Fruit fly (Drosophila melanogaster) whole organism, embryonic: ENCODE measurements around the gene SecS.

Source experiments
- BtbVII ChIP-seq: fragments of 200-800 bp; sonication (Bioruptor generic); optimal IDR thresholded peaks from 3 replicates; lab custom pipeline; 2017; ENCODE audit warnings: missing biosample characterization, mild to moderate bottlenecking, missing genetic modification characterization
- CG11456 ChIP-seq: fragments of 200-800 bp; sonication (Bioruptor generic); IDR thresholded peaks from 3 replicates; pipeline ENCODE4 v1.3.6; 2022; ENCODE audit warnings: missing biosample characterization, missing genetic modification characterization
- CG12155 ChIP-seq: fragments of 200-800 bp; sonication (Bioruptor generic); optimal IDR thresholded peaks from 3 replicates; lab custom pipeline; 2016; ENCODE audit warnings: missing biosample characterization, missing genetic modification characterization
- CG12299 ChIP-seq: fragments of 200-800 bp; sonication (Bioruptor generic); optimal IDR thresholded peaks from 2 replicates; lab custom pipeline; 2018; ENCODE audit warnings: missing biosample characterization, mild to moderate bottlenecking, missing genetic modification characterization
- CG13296 ChIP-seq: fragments of 200-800 bp; sonication (Bioruptor generic); optimal IDR thresholded peaks from 3 replicates; lab custom pipeline; 2018; ENCODE audit warnings: missing biosample characterization, mild to moderate bottlenecking, missing genetic modification characterization
- CG15073 ChIP-seq: fragments of 200-800 bp; sonication (Bioruptor generic); optimal IDR thresholded peaks from 2 replicates; lab custom pipeline; 2016; ENCODE audit warnings: missing biosample characterization, missing genetic modification characterization
- CG15479 ChIP-seq: fragments of 200-800 bp; sonication (Bioruptor generic); optimal IDR thresholded peaks from 3 replicates; lab custom pipeline; 2019; ENCODE audit warnings: missing biosample characterization, mild to moderate bottlenecking, missing genetic modification characterization, moderate library complexity
- CG18262 ChIP-seq: fragments of 200-800 bp; optimal IDR thresholded peaks from 3 replicates; lab custom pipeline; 2019; ENCODE audit warnings: missing biosample characterization, mild to moderate bottlenecking, missing genetic modification characterization, moderate library complexity
- CG34376 ChIP-seq: fragments of 200-800 bp; sonication (Bioruptor generic); optimal IDR thresholded peaks from 2 replicates; lab custom pipeline; 2018; ENCODE audit warnings: missing biosample characterization, mild to moderate bottlenecking, missing genetic modification characterization
- CG5245 ChIP-seq: fragments of 200-800 bp; sonication (Bioruptor generic); optimal IDR thresholded peaks from 3 replicates; lab custom pipeline; 2016; ENCODE audit warnings: missing biosample characterization, missing genetic modification characterization
- CG8478 ChIP-seq: fragments of >200 bp; optimal IDR thresholded peaks from 2 replicates; lab custom pipeline; 2018
- CG8765 ChIP-seq: fragments of 200-800 bp; sonication (Bioruptor generic); IDR thresholded peaks from 2 replicates; pipeline ENCODE4 v1.3.6; 2022; ENCODE audit warnings: missing biosample characterization, missing genetic modification characterization
- CG9609 ChIP-seq: fragments of 200-800 bp; sonication (Bioruptor generic); optimal IDR thresholded peaks from 3 replicates; lab custom pipeline; 2016; ENCODE audit warnings: missing biosample characterization, missing genetic modification characterization
- CTCF ChIP-seq: fragments of 200-800 bp; sonication (Bioruptor generic); optimal IDR thresholded peaks from 2 replicates; lab custom pipeline; 2017; ENCODE audit warnings: missing biosample characterization, mild to moderate bottlenecking, missing genetic modification characterization, moderate library complexity
- CoRest ChIP-seq: fragments of 200-800 bp; sonication (Bioruptor generic); optimal IDR thresholded peaks from 3 replicates; lab custom pipeline; 2018; ENCODE audit warnings: missing biosample characterization, mild to moderate bottlenecking, missing genetic modification characterization, moderate library complexity
- Fer2 ChIP-seq: fragments of 200-800 bp; sonication (Bioruptor generic); optimal IDR thresholded peaks from 2 replicates; lab custom pipeline; 2018; ENCODE audit warnings: missing biosample characterization, mild to moderate bottlenecking, missing genetic modification characterization, moderate library complexity
- GATAe ChIP-seq: fragments of 200-800 bp; sonication (Bioruptor generic); conservative IDR thresholded peaks from 2 replicates; pipeline ENCODE4 v1.3.6; 2022; ENCODE audit warnings: missing biosample characterization, missing genetic modification characterization
- HHEX ChIP-seq: fragments of 200-800 bp; sonication (Bioruptor generic); optimal IDR thresholded peaks from 3 replicates; lab custom pipeline; 2017; ENCODE audit warnings: missing biosample characterization, mild to moderate bottlenecking, missing genetic modification characterization, missing genetic modification reagents
- Hey ChIP-seq: fragments of 200-800 bp; sonication (Bioruptor generic); optimal IDR thresholded peaks from 3 replicates; lab custom pipeline; 2018; ENCODE audit warnings: missing biosample characterization, mild to moderate bottlenecking, missing genetic modification characterization
- MESR4 ChIP-seq: fragments of 200-800 bp; sonication (Bioruptor generic); optimal IDR thresholded peaks from 2 replicates; lab custom pipeline; 2018; ENCODE audit warnings: missing biosample characterization, mild to moderate bottlenecking, missing genetic modification characterization, moderate library complexity
- Med ChIP-seq: fragments of 200-800 bp; sonication (Bioruptor generic); peaks from one replicate; lab custom pipeline; 2016; ENCODE audit warnings: missing biosample characterization, missing genetic modification characterization, mild to moderate bottlenecking, inconsistent platforms, moderate library complexity
- NK7.1 ChIP-seq: fragments of 200-800 bp; sonication (Bioruptor generic); optimal IDR thresholded peaks from 3 replicates; lab custom pipeline; 2016; ENCODE audit warnings: missing biosample characterization, missing genetic modification characterization
- Opbp ChIP-seq: fragments of 200-800 bp; sonication (Bioruptor generic); IDR thresholded peaks from 3 replicates; pipeline ENCODE4 v1.3.6; 2022; ENCODE audit warnings: missing biosample characterization, missing genetic modification characterization; ENCODE audit not compliant: partially characterized antibody
- Pdp1 ChIP-seq, 2 experiments: fragments of 200-800 bp; sonication (Bioruptor generic); optimal IDR thresholded peaks; 3 replicates each; lab custom pipeline; 2016; ENCODE audit warnings: missing biosample characterization in 2 of 2, missing genetic modification characterization in 2 of 2, mild to moderate bottlenecking in 1 of 2, moderate library complexity in 1 of 2
- Sin3A ChIP-seq: fragments of >200 bp; optimal IDR thresholded peaks from 2 replicates; lab custom pipeline; 2018
- abd-A ChIP-seq: fragments of 200-800 bp; sonication (Bioruptor generic); optimal IDR thresholded peaks from 3 replicates; lab custom pipeline; 2019; ENCODE audit warnings: missing biosample characterization, mild to moderate bottlenecking, missing genetic modification characterization, moderate library complexity
- ato ChIP-seq: fragments of 200-800 bp; sonication (Bioruptor generic); IDR thresholded peaks from 2 replicates; pipeline ENCODE4 v1.3.6; 2022; ENCODE audit warnings: missing biosample characterization, missing genetic modification characterization; ENCODE audit not compliant: partially characterized antibody
- bsh ChIP-seq, 2 experiments: fragments of 200-800 bp; sonication (Bioruptor generic); optimal IDR thresholded peaks; 2 replicates each; lab custom pipeline; 2017 to 2018; ENCODE audit warnings: mild to moderate bottlenecking in 2 of 2, missing biosample characterization in 2 of 2, missing genetic modification characterization in 2 of 2, moderate library complexity in 1 of 2
- cg ChIP-seq: fragments of 200-800 bp; sonication (Bioruptor generic); optimal IDR thresholded peaks from 3 replicates; lab custom pipeline; 2019; ENCODE audit warnings: missing biosample characterization, mild to moderate bottlenecking, missing genetic modification characterization, moderate library complexity
- chn ChIP-seq: fragments of 200-800 bp; sonication (Bioruptor generic); optimal IDR thresholded peaks from 2 replicates; lab custom pipeline; 2016; ENCODE audit warnings: missing biosample characterization, missing genetic modification characterization
- crp ChIP-seq, 2 experiments: fragments of 200-800 bp; sonication (Bioruptor generic); optimal IDR thresholded peaks; 2 replicates in 1 of 2; 3 replicates in 1 of 2; lab custom pipeline; 2017; ENCODE audit warnings: missing biosample characterization in 2 of 2, missing genetic modification characterization in 2 of 2, mild to moderate bottlenecking in 1 of 2, moderate library complexity in 1 of 2
- dysf ChIP-seq: fragments of 200-800 bp; sonication (Bioruptor generic); IDR thresholded peaks from 3 replicates; pipeline ENCODE4 v1.3.6; 2022; ENCODE audit warnings: missing biosample characterization, missing genetic modification characterization
- grau ChIP-seq: fragments of 200-800 bp; optimal IDR thresholded peaks from 3 replicates; lab custom pipeline; 2019; ENCODE audit warnings: missing biosample characterization, mild to moderate bottlenecking, missing genetic modification characterization, moderate library complexity
- gro ChIP-seq: fragments of 200-800 bp; sonication (Bioruptor generic); optimal IDR thresholded peaks from 2 replicates; lab custom pipeline; 2016; ENCODE audit warnings: missing biosample characterization, missing genetic modification characterization
- kni ChIP-seq: fragments of 200-800 bp; sonication (Bioruptor generic); optimal IDR thresholded peaks from 3 replicates; lab custom pipeline; 2017; ENCODE audit warnings: mild to moderate bottlenecking, missing biosample characterization, missing genetic modification reagents, missing genetic modification characterization
- knrl ChIP-seq: fragments of 200-800 bp; sonication (Bioruptor generic); IDR thresholded peaks from 3 replicates; pipeline ENCODE4 v1.3.6; 2022; ENCODE audit warnings: missing biosample characterization, missing genetic modification characterization; ENCODE audit not compliant: partially characterized antibody
- mirr ChIP-seq: fragments of 200-800 bp; sonication (Bioruptor generic); optimal IDR thresholded peaks from 3 replicates; lab custom pipeline; 2018; ENCODE audit warnings: missing biosample characterization, mild to moderate bottlenecking, missing genetic modification characterization
- pho ChIP-seq: fragments of 200-800 bp; sonication (Bioruptor generic); optimal IDR thresholded peaks from 2 replicates; lab custom pipeline; 2016; ENCODE audit warnings: missing biosample characterization, missing genetic modification characterization
- sd ChIP-seq: fragments of 200-800 bp; sonication (Bioruptor generic); optimal IDR thresholded peaks from 3 replicates; lab custom pipeline; 2018; ENCODE audit warnings: missing biosample characterization, mild to moderate bottlenecking, missing genetic modification characterization, moderate library complexity
- seq ChIP-seq: fragments of 200-800 bp; sonication (Bioruptor generic); IDR thresholded peaks from 2 replicates; pipeline ENCODE4 v1.3.6; 2022; ENCODE audit warnings: missing biosample characterization, missing genetic modification characterization
- shn ChIP-seq: fragments of 200-800 bp; sonication (Bioruptor generic); optimal IDR thresholded peaks from 3 replicates; lab custom pipeline; 2016; ENCODE audit warnings: missing biosample characterization, missing genetic modification characterization
- sug ChIP-seq: fragments of 200-800 bp; optimal IDR thresholded peaks from 2 replicates; lab custom pipeline; 2019; ENCODE audit warnings: missing biosample characterization, mild to moderate bottlenecking, missing genetic modification characterization, moderate library complexity
- vvl ChIP-seq: fragments of 200-800 bp; sonication (Bioruptor generic); IDR thresholded peaks from 2 replicates; pipeline ENCODE4 v1.3.6; 2022; ENCODE audit warnings: missing biosample characterization, missing genetic modification characterization
- zfh1 ChIP-seq: fragments of 200-800 bp; sonication (Bioruptor generic); IDR thresholded peaks from 3 replicates; pipeline ENCODE4 v1.3.6; 2022; ENCODE audit warnings: missing biosample characterization, missing genetic modification characterization

Gene SecS

dm6 chr3R:5571437-5571750, 29.8 kb upstream of the SecS start (continued):
- TF ChIP-seq CG15479 (GFP tag; lab: Kevin White, UChicago) (no peak), cg (GFP tag; lab: Kevin White, UChicago) (peak; percentile 14)
- TF ChIP-seq, all 482 proteins: peak for 8

dm6 chr3R:5571756-5572155, 29.5 kb upstream of the SecS start:
- TF ChIP-seq vvl (GFP tag; lab: Robert Waterston, UW), result no peak
- no peak for TF ChIP-seq CG12299
- TF ChIP-seq Fer2, result no peak
- no peak for TF ChIP-seq CTCF
- no peak for TF ChIP-seq abd-A (tag; lab: Kevin White, UChicago)
- no peak for TF ChIP-seq NK7.1 (GFP tag; lab: Kevin White, UChicago)
- peak; percentile 6 for TF ChIP-seq mirr (GFP tag; lab: Kevin White, UChicago)
- no peak for TF ChIP-seq dysf (GFP tag; lab: Robert Waterston, UW)
- TF ChIP-seq CG9609 (GFP tag; lab: Kevin White, UChicago), result no peak
- peak; percentile 9 for TF ChIP-seq CG34376
- TF ChIP-seq BtbVII, result peak; percentile 8
- peak; percentile 97 for TF ChIP-seq sug (tag; lab: Kevin White, UChicago)
- peak; percentile 21; the same call in 1 of the 2 replicates for TF ChIP-seq GATAe (GFP tag; lab: Robert Waterston, UW)
- no peak for TF ChIP-seq CG8765 (GFP tag; lab: Robert Waterston, UW)
- TF ChIP-seq CG13296, result no peak
- no peak for TF ChIP-seq gro (GFP tag; lab: Kevin White, UChicago)
- TF ChIP-seq sd, result no peak
- peak; percentile 92 for TF ChIP-seq Hey (tag; lab: Kevin White, UChicago)

dm6 chr3R:5572900-5573665, 28.1 kb upstream of the SecS start:
- no peak for TF ChIP-seq Sin3A
- TF ChIP-seq crp (GFP tag; optimal IDR thresholded peaks at IDR 0.05; lab: Kevin White, UChicago), result no peak
- no peak for TF ChIP-seq HHEX
- TF ChIP-seq kni (GFP tag; lab: Kevin White, UChicago), result peak; percentile 26
- TF ChIP-seq CG18262 (tag; lab: Kevin White, UChicago), result no peak
- 0 out of 3 replicates have a peak, but pooled peaks have one; percentile 22 for TF ChIP-seq knrl (GFP tag; lab: Robert Waterston, UW)
- no peak for TF ChIP-seq shn (GFP tag; lab: Kevin White, UChicago)
- TF ChIP-seq zfh1 (GFP tag; lab: Robert Waterston, UW), result 0 out of 3 replicates have a peak, but pooled peaks have one; percentile 14
- TF ChIP-seq ato (GFP tag; lab: Robert Waterston, UW), result no peak
- no peak for TF ChIP-seq MESR4 (GFP tag; lab: Kevin White, UChicago)
- no peak for TF ChIP-seq CG12155
- no peak for TF ChIP-seq CG13296
- no peak for TF ChIP-seq CoRest (tag; lab: Kevin White, UChicago)
- TF ChIP-seq Med (GFP tag; lab: Kevin White, UChicago), result peak; percentile 36
- TF ChIP-seq CG11456 (GFP tag; lab: Robert Waterston, UW), result 0 out of 3 replicates have a peak, but pooled peaks have one; percentile 31
- TF ChIP-seq bsh (GFP tag; optimal IDR thresholded peaks at IDR 0.05; lab: Kevin White, UChicago), result peak in 1 of 2 experiments; percentile 22
- peak in 1 of 2 experiments; percentile 52 for TF ChIP-seq Pdp1 (GFP tag; optimal IDR thresholded peaks at IDR 0.05; lab: Kevin White, UChicago)
- TF ChIP-seq CG15073 (GFP tag; lab: Kevin White, UChicago), result no peak
- no peak for TF ChIP-seq seq
- no peak for TF ChIP-seq chn
- TF ChIP-seq CG5245 (GFP tag; lab: Kevin White, UChicago), result no peak
- TF ChIP-seq grau (tag; lab: Kevin White, UChicago), result no peak
- peak; percentile 67 for TF ChIP-seq CG8478 (lab: Kevin White, UChicago)
- 0 out of 3 replicates have a peak, but pooled peaks have one; percentile 16 for TF ChIP-seq Opbp
- TF ChIP-seq pho, result no peak
